Worm (Caenorhabditis elegans): ENCODE data around the gene T05A1.5.

T05A1.5 gene

DNA sequence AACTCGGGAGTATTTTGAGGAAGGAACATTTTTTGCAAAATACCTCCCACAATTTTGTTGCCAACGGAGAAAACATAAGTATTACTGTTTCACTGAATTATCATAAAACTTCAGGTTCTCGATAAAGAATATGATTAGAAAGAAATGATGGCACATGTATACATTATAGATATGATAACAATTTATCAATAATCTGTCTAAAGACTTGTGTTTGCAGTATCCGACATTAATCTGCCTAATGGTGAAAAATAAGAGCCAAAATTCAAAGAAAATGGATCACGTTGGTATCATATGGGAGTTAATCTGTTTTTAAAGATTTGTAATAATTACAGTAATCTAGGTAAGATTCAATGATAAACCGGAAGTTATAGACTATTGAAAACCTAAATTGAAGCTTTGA, 25.5 kb upstream of the T05A1.5 start:
- TF ChIP-seq him-1 (tag; optimal IDR thresholded peaks at IDR 0.05), result no peak
- TF ChIP-seq dao-5 (tag; optimal IDR thresholded peaks at IDR 0.05), result no peak

- TF ChIP-seq dao-5 (tag; optimal IDR thresholded peaks at IDR 0.05) (no peak), him-1 (tag; optimal IDR thresholded peaks at IDR 0.05) (no peak), W03F9.2 (tag; optimal IDR thresholded peaks at IDR 0.05) (no peak)
Observed at ce11 chrIV:9523139-9523538, 22.9 kb upstream of the T05A1.5 start.

DNA sequence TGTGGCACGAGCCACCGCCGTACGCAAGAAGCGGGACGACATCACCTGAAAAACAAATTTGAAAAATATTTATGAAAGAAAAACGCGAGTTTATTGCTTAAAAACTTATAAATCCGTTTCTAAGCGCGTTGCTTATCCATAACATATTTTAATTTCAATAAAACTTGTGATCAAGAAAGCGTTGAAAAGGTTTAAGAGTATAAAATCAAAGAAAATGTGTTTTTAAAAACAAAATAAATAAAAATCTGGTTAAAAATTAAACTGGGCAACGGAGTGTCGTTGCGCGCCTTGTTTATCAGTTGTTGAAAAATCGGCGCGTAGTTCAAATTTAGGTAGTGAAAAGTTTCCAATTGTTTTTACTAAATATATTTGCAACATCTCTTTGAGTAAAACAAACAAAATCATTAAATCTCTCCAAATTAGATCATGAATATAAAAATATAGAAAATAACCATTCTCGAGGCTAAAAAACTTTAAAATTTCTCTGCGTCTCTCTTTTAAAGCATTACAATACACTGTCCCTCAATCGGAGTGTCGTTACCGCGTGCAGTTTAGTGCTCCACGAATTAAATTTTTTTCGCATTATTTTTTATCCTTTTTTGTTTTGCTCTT, 21.1 kb upstream of the T05A1.5 start, which contains the start of gene ndua-5:
Gene ndua-5, minus strand, starts transcription at position 51 of the 612 bp plus-strand sequence.
- no peak for TF ChIP-seq dao-5 (tag; optimal IDR thresholded peaks at IDR 0.05)

DNA sequence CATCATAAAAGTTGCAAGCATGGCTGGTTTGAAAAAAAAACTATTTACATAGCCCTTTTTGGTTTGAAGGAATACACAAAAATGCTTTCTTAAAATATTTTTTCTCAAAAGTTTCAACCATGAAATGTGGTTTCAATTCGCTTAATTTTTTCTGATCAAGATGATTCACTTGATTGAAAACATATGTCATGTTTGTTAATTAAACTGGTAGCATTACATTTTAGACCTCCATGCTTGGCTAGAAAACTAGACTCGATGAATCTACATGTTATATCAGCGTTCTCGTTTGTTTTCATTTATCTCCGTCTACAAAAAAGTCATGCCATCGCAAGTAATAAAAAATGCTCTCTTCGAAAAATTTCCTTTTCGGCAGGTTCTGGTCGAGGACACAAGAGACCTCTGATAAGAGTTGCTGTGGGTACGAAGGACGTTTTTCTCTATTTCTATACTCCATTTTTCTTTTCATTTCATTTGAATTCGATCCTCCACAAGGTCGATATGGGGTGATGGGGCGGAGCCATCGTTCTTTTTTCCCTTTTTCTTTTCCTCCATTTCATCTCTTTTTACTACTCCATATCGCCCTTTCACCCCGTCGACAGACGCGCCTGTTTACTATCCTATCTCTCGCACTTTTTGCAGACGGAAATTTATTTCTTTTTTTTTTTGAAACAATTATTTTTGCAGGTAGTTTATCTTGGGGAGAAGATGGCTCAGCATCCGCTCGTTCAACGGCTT, 20.2 kb upstream of the T05A1.5 start, which contains the start of gene elo-1:
Gene elo-1, plus strand, starts transcription at position 685 of the 735 bp plus-strand sequence.
- TF ChIP-seq W03F9.2 (tag; optimal IDR thresholded peaks at IDR 0.05) (no peak), dao-5 (tag; optimal IDR thresholded peaks at IDR 0.05) (no peak), him-1 (tag; optimal IDR thresholded peaks at IDR 0.05) (no peak)

DNA sequence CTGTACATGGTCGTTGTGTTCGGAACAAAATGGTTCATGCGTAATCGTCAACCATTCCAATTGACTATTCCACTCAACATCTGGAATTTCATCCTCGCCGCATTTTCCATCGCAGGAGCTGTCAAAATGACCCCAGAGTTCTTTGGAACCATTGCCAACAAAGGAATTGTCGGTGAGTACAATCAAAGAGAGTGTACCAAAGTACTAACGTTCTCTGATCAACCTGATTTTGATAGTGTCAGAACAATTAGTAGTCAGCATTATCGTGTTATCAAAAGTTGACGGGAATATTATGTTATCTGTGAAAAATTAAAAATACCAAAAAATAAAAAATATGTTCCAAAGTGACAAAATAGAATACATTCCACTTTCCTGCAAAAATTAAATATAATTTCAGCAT, 19.1 kb upstream of the T05A1.5 start:
- TF ChIP-seq him-1 (tag; optimal IDR thresholded peaks at IDR 0.05), result no peak
- no peak for TF ChIP-seq dao-5 (tag; optimal IDR thresholded peaks at IDR 0.05)
- TF ChIP-seq W03F9.2 (tag; optimal IDR thresholded peaks at IDR 0.05), result no peak

ce11 chrIV:9529647-9530046, 16.4 kb upstream of the T05A1.5 start, which contains the start of gene elo-7:
elo-7 (plus strand) TSS chrIV:9529947.
- no peak for TF ChIP-seq him-1 (tag; optimal IDR thresholded peaks at IDR 0.05)
- TF ChIP-seq dao-5 (tag; optimal IDR thresholded peaks at IDR 0.05), result no peak
- TF ChIP-seq W03F9.2 (tag; optimal IDR thresholded peaks at IDR 0.05), result no peak

DNA sequence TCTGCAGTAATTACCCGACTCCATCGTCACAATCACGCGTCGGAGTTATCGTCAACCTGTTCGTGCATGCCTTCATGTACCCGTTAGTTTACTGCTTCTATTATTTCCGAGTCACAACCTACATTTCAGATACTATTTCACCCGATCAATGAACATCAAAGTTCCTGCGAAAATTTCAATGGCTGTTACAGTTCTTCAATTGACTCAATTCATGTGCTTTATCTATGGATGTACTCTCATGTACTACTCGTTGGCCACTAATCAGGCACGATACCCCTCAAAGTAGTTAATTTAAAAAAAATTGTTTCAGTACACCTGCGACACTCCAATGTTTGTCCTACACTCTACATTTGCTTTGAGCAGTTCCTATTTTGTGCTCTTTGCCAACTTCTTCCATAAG, 15.3 kb upstream of the T05A1.5 start:
- TF ChIP-seq dao-5 (tag; optimal IDR thresholded peaks at IDR 0.05), result no peak
- no peak for TF ChIP-seq W03F9.2 (tag; optimal IDR thresholded peaks at IDR 0.05)
- no peak for TF ChIP-seq him-1 (tag; optimal IDR thresholded peaks at IDR 0.05)

ce11 chrIV:9533071-9533470, 13.0 kb upstream of the T05A1.5 start, which contains the start of gene F56H11.2:
F56H11.2 (minus strand) TSS chrIV:9533171.
- TF ChIP-seq him-1 (tag; optimal IDR thresholded peaks at IDR 0.05), result no peak
- TF ChIP-seq dao-5 (tag; optimal IDR thresholded peaks at IDR 0.05), result no peak
- TF ChIP-seq W03F9.2 (tag; optimal IDR thresholded peaks at IDR 0.05), result no peak

- TF ChIP-seq W03F9.2 (tag; optimal IDR thresholded peaks at IDR 0.05) (no peak), dao-5 (tag; optimal IDR thresholded peaks at IDR 0.05) (no peak), him-1 (tag; optimal IDR thresholded peaks at IDR 0.05) (no peak)
Observed at ce11 chrIV:9534342-9534741, 11.7 kb upstream of the T05A1.5 start.

ce11 chrIV:9535105-9535504, 11.0 kb upstream of the T05A1.5 start:
- TF ChIP-seq dao-5 (tag; optimal IDR thresholded peaks at IDR 0.05) (no peak), W03F9.2 (tag; optimal IDR thresholded peaks at IDR 0.05) (no peak), him-1 (tag; optimal IDR thresholded peaks at IDR 0.05) (no peak)

ce11 chrIV:9536124-9536523, 10.0 kb upstream of the T05A1.5 start:
- no peak for TF ChIP-seq dao-5 (tag; optimal IDR thresholded peaks at IDR 0.05)
- TF ChIP-seq W03F9.2 (tag; optimal IDR thresholded peaks at IDR 0.05), result no peak
- no peak for TF ChIP-seq him-1 (tag; optimal IDR thresholded peaks at IDR 0.05)

DNA sequence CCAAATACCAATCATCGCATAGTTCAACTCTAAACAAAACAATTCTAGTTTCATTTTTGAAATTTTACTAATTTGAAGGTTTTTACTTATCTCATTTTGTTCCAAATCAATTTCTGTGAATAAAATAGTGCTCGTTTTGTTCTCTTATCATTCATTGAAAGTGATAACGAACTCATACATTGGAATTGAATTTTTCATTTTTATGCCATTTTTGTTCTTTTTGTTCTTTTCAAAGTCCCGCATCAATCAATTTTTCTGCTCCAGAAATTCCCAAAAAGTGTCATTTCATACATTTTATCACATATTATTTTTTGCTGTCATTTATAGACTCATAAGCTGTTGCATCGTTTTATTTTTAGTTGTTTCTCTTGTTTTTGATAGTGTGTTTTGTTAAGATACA, 8.6 kb upstream of the T05A1.5 start:
- TF ChIP-seq dao-5 (tag; optimal IDR thresholded peaks at IDR 0.05), result no peak
- TF ChIP-seq W03F9.2 (tag; optimal IDR thresholded peaks at IDR 0.05), result peak; percentile 13

DNA sequence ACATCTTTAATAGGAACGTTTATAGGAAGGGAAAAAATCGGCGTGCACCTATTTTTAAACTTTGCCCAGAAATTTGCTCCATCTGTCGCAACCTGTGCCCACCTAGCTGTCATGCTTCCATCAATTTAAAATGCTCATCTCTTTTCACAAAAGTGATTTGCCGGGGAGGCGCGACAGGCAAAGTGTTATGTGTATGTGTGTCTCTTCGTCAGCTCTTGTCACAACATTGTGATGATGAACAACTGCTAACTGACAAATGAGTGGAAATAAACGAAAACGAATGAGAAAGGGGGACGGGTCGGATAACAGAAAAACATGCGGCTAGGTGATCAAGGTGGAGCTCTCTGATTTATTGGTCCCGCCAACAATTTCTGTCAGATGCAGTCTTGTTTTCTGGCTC, 7.9 kb upstream of the T05A1.5 start:
- TF ChIP-seq W03F9.2 (tag; optimal IDR thresholded peaks at IDR 0.05) (no peak), dao-5 (tag; optimal IDR thresholded peaks at IDR 0.05) (no peak), him-1 (tag; optimal IDR thresholded peaks at IDR 0.05) (no peak)

ce11 chrIV:9540342-9540856, 5.7 kb upstream of the T05A1.5 start, which contains the start of gene fbl-1:
fbl-1 (plus strand) TSS chrIV:9540806.
- no peak for TF ChIP-seq him-1 (tag; optimal IDR thresholded peaks at IDR 0.05)
- TF ChIP-seq dao-5 (tag; optimal IDR thresholded peaks at IDR 0.05), result no peak
- no peak for TF ChIP-seq W03F9.2 (tag; optimal IDR thresholded peaks at IDR 0.05)
